Worm (Caenorhabditis elegans) whole organism, late embryonic: ENCODE data around the gene nhr-203.

Experiments
- Y22D7AL.16 ChIP-seq: sonication (generic microtip); optimal IDR thresholded peaks from 2 replicates; lab custom pipeline; 2016; ENCODE audit warnings: missing genetic modification characterization, missing compliant biosample characterization
- ahr-1 ChIP-seq: sonication (generic microtip); optimal IDR thresholded peaks from 2 replicates; lab custom pipeline; 2016; ENCODE audit warnings: missing genetic modification characterization, missing compliant biosample characterization
- ceh-14 ChIP-seq: sonication (generic microtip); optimal IDR thresholded peaks from 2 replicates; lab custom pipeline; 2016; ENCODE audit warnings: missing genotype, missing genetic modification characterization, missing compliant biosample characterization
- ceh-18 ChIP-seq: sonication (generic microtip); optimal IDR thresholded peaks from 2 replicates; lab custom pipeline; 2016; ENCODE audit warnings: missing genetic modification characterization, missing compliant biosample characterization
- ceh-22 ChIP-seq: sonication (generic microtip); optimal IDR thresholded peaks from 2 replicates; lab custom pipeline; 2017; ENCODE audit warnings: missing biosample characterization, missing genetic modification characterization
- ceh-30 ChIP-seq: fragments of 150-350 bp; optimal IDR thresholded peaks from 2 replicates; lab custom pipeline; 2014; ENCODE audit warnings: missing biosample characterization, missing genetic modification characterization
- ceh-48 ChIP-seq: sonication (generic microtip); optimal IDR thresholded peaks from 2 replicates; lab custom pipeline; 2016; ENCODE audit warnings: missing genetic modification characterization, inconsistent platforms, missing compliant biosample characterization
- che-1 ChIP-seq: sonication (generic microtip); optimal IDR thresholded peaks from 2 replicates; lab custom pipeline; 2016; ENCODE audit warnings: mild to moderate bottlenecking, missing genetic modification characterization, missing compliant biosample characterization
- dve-1 ChIP-seq: sonication (generic microtip); optimal IDR thresholded peaks from 2 replicates; lab custom pipeline; 2017; ENCODE audit warnings: antibody characterized with exemption, mild to moderate bottlenecking, missing genetic modification characterization, missing compliant biosample characterization
- elt-4 ChIP-seq: sonication (generic microtip); optimal IDR thresholded peaks from 2 replicates; lab custom pipeline; 2016; ENCODE audit warnings: missing genetic modification characterization, missing compliant biosample characterization
- eyg-1 ChIP-seq: sonication (generic microtip); optimal IDR thresholded peaks from 2 replicates; lab custom pipeline; 2016; ENCODE audit warnings: missing genotype, missing genetic modification characterization, missing compliant biosample characterization
- fax-1 ChIP-seq: sonication (generic microtip); optimal IDR thresholded peaks from 2 replicates; lab custom pipeline; 2016; ENCODE audit warnings: missing genotype, missing genetic modification characterization, missing compliant biosample characterization
- gmeb-2 ChIP-seq: sonication (generic microtip); optimal IDR thresholded peaks from 2 replicates; lab custom pipeline; 2016; ENCODE audit warnings: missing genetic modification characterization, inconsistent platforms, missing compliant biosample characterization
- hlh-13 ChIP-seq: fragments of 200-800 bp; sonication (Bioruptor generic); optimal IDR thresholded peaks from 2 replicates; lab custom pipeline; 2018; ENCODE audit warnings: mild to moderate bottlenecking, missing genetic modification characterization, missing compliant biosample characterization
- hlh-15 ChIP-seq: sonication (generic microtip); optimal IDR thresholded peaks from 2 replicates; lab custom pipeline; 2016; ENCODE audit warnings: missing genetic modification characterization, missing compliant biosample characterization
- hlh-6 ChIP-seq: sonication (generic microtip); optimal IDR thresholded peaks from 2 replicates; lab custom pipeline; 2016; ENCODE audit warnings: missing genotype, missing genetic modification characterization, missing compliant biosample characterization
- hlh-8 ChIP-seq: sonication (generic microtip); optimal IDR thresholded peaks from 2 replicates; lab custom pipeline; 2016; ENCODE audit warnings: missing genotype, missing genetic modification characterization, missing compliant biosample characterization
- lin-11 ChIP-seq: fragments of 200-800 bp; sonication (Bioruptor generic); optimal IDR thresholded peaks from 2 replicates; lab custom pipeline; 2018; ENCODE audit warnings: mild to moderate bottlenecking, missing genetic modification characterization, missing compliant biosample characterization
- nfya-1 ChIP-seq: sonication (generic microtip); optimal IDR thresholded peaks from 2 replicates; lab custom pipeline; 2017; ENCODE audit warnings: missing genetic modification characterization, mild to moderate bottlenecking, missing compliant biosample characterization, antibody characterized with exemption, moderate library complexity
- nhr-11 ChIP-seq: fragments of 150-350 bp; optimal IDR thresholded peaks from 2 replicates; lab custom pipeline; 2014; ENCODE audit warnings: missing biosample characterization, missing genetic modification characterization
- nhr-232 ChIP-seq: sonication (generic microtip); optimal IDR thresholded peaks from 2 replicates; lab custom pipeline; 2016; ENCODE audit warnings: missing genetic modification characterization, missing compliant biosample characterization
- npax-4 ChIP-seq: sonication (generic microtip); optimal IDR thresholded peaks from 2 replicates; lab custom pipeline; 2016; ENCODE audit warnings: missing genetic modification characterization, missing compliant biosample characterization
- pag-3 ChIP-seq: sonication (generic microtip); optimal IDR thresholded peaks from 2 replicates; lab custom pipeline; 2016; ENCODE audit warnings: missing compliant biosample characterization, missing genetic modification characterization, borderline replicate concordance
- pat-9 ChIP-seq: fragments of 200-800 bp; sonication (Bioruptor generic); optimal IDR thresholded peaks from 2 replicates; lab custom pipeline; 2018; ENCODE audit warnings: mild to moderate bottlenecking, missing genetic modification characterization, moderate library complexity, missing compliant biosample characterization
- pha-2 ChIP-seq: sonication (generic microtip); optimal IDR thresholded peaks from 2 replicates; lab custom pipeline; 2017; ENCODE audit warnings: mild to moderate bottlenecking, missing genetic modification characterization, missing compliant biosample characterization
- pha-4 ChIP-seq: fragments of 150-350 bp; optimal IDR thresholded peaks from 2 replicates; lab custom pipeline; 2018; ENCODE audit warnings: missing biosample characterization, missing genetic modification reagents, missing genetic modification characterization
- ref-2 ChIP-seq: sonication (generic microtip); optimal IDR thresholded peaks from 2 replicates; lab custom pipeline; 2016; ENCODE audit warnings: missing genetic modification characterization, missing compliant biosample characterization
- rnt-1 ChIP-seq: sonication (generic microtip); optimal IDR thresholded peaks from 2 replicates; lab custom pipeline; 2016; ENCODE audit warnings: missing genetic modification characterization, missing compliant biosample characterization
- unc-3 ChIP-seq, 2 experiments: fragments of 200-800 bp in 1 of 2; sonication (Bioruptor generic) in 1 of 2; sonication (generic microtip) in 1 of 2; conservative IDR thresholded peaks in 1 of 2; optimal IDR thresholded peaks in 1 of 2; 2 replicates each; pipeline versions ENCODE4 v1.3.6 to Lab custom; 2016 to 2022; ENCODE audit warnings: missing compliant biosample characterization in 2 of 2, missing genetic modification characterization in 2 of 2, missing genetic modification reagents in 1 of 2
- unc-42 ChIP-seq: sonication (generic microtip); optimal IDR thresholded peaks from 2 replicates; lab custom pipeline; 2016; ENCODE audit warnings: missing genotype, missing genetic modification characterization, missing compliant biosample characterization
- ztf-16 ChIP-seq: sonication (generic microtip); optimal IDR thresholded peaks from 2 replicates; lab custom pipeline; 2017; ENCODE audit warnings: missing genetic modification characterization, missing compliant biosample characterization

Gene nhr-203

DNA sequence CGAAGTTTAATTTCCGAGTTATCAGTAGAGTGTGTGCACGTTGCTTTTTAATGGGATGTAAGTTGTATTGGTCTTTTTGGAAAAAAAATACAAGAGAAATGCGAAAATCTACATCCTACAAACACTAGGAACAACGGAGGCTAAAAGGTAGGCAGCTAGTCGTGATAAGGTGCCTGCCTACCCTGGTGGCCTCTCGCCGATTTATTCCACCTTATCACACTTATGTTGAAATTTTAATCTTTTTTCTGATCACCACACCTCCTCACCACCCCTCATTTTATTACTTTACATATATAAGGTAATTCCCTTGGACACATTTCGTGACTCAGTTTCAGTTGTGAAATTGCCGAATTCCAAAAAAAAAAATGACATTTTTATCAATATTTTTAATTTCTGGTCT is 37.5 kb upstream of the nhr-203 start, which contains the start of gene dod-20:
Gene dod-20, plus strand, starts transcription at position 301 of the 400 bp plus-strand sequence.
- TF ChIP-seq npax-4 (no peak), elt-4 (tag; lab: Kevin White, UChicago) (no peak)

DNA sequence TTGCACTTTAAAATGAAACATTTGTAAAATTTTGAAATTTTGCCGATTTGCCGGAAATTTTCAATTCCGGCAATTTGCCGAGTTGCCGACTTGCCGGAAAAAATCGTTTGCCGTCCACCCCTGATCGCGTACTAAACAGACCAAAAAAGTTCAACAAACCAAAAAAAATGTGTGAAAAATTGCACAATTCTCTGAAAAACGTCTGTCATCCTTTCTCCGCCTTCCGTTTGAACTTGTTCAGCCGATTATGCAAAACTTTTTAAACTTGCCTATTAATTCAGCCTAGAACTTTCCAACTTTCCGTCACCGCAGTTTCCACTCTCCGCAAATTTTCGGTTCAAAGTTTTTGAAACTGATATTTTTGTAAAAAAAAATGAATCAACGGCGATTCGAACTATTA is 35.5 kb upstream of the nhr-203 start, which contains the start of gene B0554.5:
Gene B0554.5, plus strand, starts transcription at position 301 of the 400 bp plus-strand sequence.
- TF ChIP-seq pat-9 (no peak), ceh-18 (tag; lab: Kevin White, UChicago) (no peak), ceh-48 (tag; lab: Kevin White, UChicago) (no peak), ref-2 (tag; lab: Kevin White, UChicago) (no peak), pha-2 (tag; lab: Kevin White, UChicago) (no peak), ceh-22 (tag; lab: Kevin White, UChicago) (no peak), Y22D7AL.16 (tag; lab: Kevin White, UChicago) (no peak), ztf-16 (tag; lab: Kevin White, UChicago) (no peak), nfya-1 (no peak), che-1 (tag; lab: Kevin White, UChicago) (no peak), pha-4 (tag; lab: Kevin White, UChicago) (no peak), hlh-13 (GFP tag; lab: Kevin White, UChicago) (no peak), fax-1 (tag; lab: Kevin White, UChicago) (no peak), eyg-1 (tag; lab: Kevin White, UChicago) (no peak), ahr-1 (tag; lab: Kevin White, UChicago) (no peak), pag-3 (tag; lab: Kevin White, UChicago) (no peak), ceh-14 (tag; lab: Kevin White, UChicago) (no peak)

DNA sequence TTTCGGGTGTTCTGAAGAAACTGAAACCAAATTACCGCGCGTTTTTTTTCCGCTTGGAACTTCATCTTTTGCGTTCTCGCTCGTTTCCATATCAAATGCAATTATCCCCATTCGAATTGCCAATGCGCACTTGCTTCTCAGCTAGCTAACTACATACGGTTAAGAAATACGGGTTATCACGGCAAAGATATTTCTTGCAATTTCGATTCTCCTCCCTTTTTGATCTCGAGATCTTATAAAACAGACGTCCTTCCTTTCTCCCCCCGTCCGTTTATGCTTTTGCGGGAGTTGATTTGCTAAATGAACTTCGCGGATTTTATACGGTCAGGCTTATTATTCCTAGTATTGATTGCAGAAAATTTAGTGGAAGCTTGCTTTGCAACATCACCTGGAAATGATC is 30.8 kb upstream of the nhr-203 start, which contains the start of gene B0554.4:
Gene B0554.4, plus strand, starts transcription at position 301 of the 400 bp plus-strand sequence.
- no peak for TF ChIP-seq unc-42 (tag; lab: Kevin White, UChicago)
- TF ChIP-seq che-1 (tag; lab: Kevin White, UChicago) = no peak
- TF ChIP-seq elt-4 (tag; lab: Kevin White, UChicago) = no peak
- TF ChIP-seq hlh-15 (tag; lab: Kevin White, UChicago) = no peak
- TF ChIP-seq rnt-1 (tag; lab: Kevin White, UChicago) = no peak

DNA sequence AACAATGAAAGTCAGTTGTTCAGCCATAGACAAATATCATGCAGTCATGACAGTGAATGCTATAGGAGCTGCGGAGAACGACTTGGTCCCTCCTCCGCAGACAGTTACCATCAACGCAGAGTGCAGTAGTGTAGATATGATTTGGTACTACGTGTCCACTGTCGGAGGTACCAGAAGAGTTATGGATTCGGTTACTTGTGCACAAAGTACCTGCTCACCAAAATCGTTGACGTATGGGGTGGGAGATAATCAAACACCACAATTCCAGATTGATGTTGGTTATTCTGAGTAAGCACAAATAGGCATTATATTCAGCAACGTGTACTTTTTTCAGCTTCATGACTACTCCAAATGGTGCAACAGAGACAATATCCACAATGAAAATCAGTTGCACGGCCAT is 26.6 kb upstream of the nhr-203 start:
- no peak for TF ChIP-seq nhr-11 (tag; lab: Kevin White, UChicago)
- no peak for TF ChIP-seq unc-42 (tag; lab: Kevin White, UChicago)
- no peak for TF ChIP-seq ztf-16 (tag; lab: Kevin White, UChicago)
- TF ChIP-seq hlh-6 (tag; lab: Kevin White, UChicago) = no peak
- no peak for TF ChIP-seq elt-4 (tag; lab: Kevin White, UChicago)
- TF ChIP-seq fax-1 (tag; lab: Kevin White, UChicago) = no peak
- TF ChIP-seq nhr-232 (tag; lab: Kevin White, UChicago) = no peak
- TF ChIP-seq ceh-30 = no peak
- no peak for TF ChIP-seq dve-1

DNA sequence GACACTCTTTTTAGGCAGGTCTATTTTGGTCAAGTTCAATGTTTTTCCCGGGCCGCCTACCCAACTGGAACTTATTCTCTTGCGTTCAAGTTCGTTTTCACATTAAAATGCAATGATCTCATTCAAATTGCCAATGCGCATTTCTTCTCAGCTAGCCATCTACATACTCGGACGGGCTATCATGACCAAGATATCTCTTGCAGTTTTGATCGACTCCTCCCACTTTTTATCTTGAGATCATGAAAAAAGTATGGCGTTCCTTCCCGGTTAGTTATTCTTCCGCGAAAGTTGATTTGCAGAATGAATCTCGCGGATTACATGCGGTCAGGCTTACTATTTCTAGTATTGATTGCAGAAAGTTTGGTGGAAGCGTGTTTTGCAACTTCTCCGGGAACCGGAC is 25.7 kb upstream of the nhr-203 start, which contains the start of gene B0554.2:
Gene B0554.2, plus strand, starts transcription at position 301 of the 400 bp plus-strand sequence.
- no peak for TF ChIP-seq elt-4 (tag; lab: Kevin White, UChicago)
- TF ChIP-seq hlh-8 (tag; lab: Kevin White, UChicago) = no peak
- no peak for TF ChIP-seq unc-42 (tag; lab: Kevin White, UChicago)
- no peak for TF ChIP-seq lin-11 (tag; lab: Kevin White, UChicago)
- TF ChIP-seq ref-2 (tag; lab: Kevin White, UChicago) = no peak
- TF ChIP-seq gmeb-2 (tag; lab: Kevin White, UChicago) = no peak
- no peak for TF ChIP-seq hlh-6 (tag; lab: Kevin White, UChicago)
- TF ChIP-seq unc-3 (GFP tag; conservative IDR thresholded peaks at IDR 0.05; lab: Robert Waterston, UW) = no peak
- TF ChIP-seq unc-3 (tag; optimal IDR thresholded peaks at IDR 0.05; lab: Kevin White, UChicago) = no peak
- TF ChIP-seq, all 69 proteins: peak for 0
